Worm (Caenorhabditis elegans) whole organism, mixed stage, embryonic: ENCODE data around the gene col-131.

Experiments used
- M03D4.4 ChIP-seq: sonication (generic microtip); optimal IDR thresholded peaks from 2 replicates; lab custom pipeline; 2017; ENCODE audit warnings: mild to moderate bottlenecking, missing genetic modification characterization, missing compliant biosample characterization
- ces-1 ChIP-seq: fragments of 150-350 bp; optimal IDR thresholded peaks from 2 replicates; lab custom pipeline; 2014; ENCODE audit warnings: missing biosample characterization, missing genetic modification reagents, missing genetic modification characterization
- elt-1 ChIP-seq: sonication (generic microtip); optimal IDR thresholded peaks from 2 replicates; lab custom pipeline; 2017; ENCODE audit warnings: missing genetic modification characterization, mild to moderate bottlenecking, missing compliant biosample characterization, antibody characterized with exemption, moderate library complexity, borderline replicate concordance; ENCODE audit not compliant: insufficient read depth
- hlh-1 ChIP-seq: fragments of 150-350 bp; optimal IDR thresholded peaks from 2 replicates; lab custom pipeline; 2014; ENCODE audit warnings: missing biosample characterization, missing genetic modification reagents, missing genetic modification characterization
- lsy-2 ChIP-seq: fragments of 150-350 bp; optimal IDR thresholded peaks from 2 replicates; lab custom pipeline; 2014; ENCODE audit warnings: missing biosample characterization, missing genetic modification characterization
- mep-1 ChIP-seq: fragments of 150-350 bp; optimal IDR thresholded peaks from 2 replicates; lab custom pipeline; 2017; ENCODE audit warnings: missing biosample characterization, missing genetic modification reagents, missing genetic modification characterization, inconsistent platforms
- nhr-12 ChIP-seq: fragments of 150-350 bp; optimal IDR thresholded peaks from 2 replicates; lab custom pipeline; 2014; ENCODE audit warnings: missing biosample characterization, missing genetic modification characterization
- nhr-237 ChIP-seq: fragments of 150-350 bp; optimal IDR thresholded peaks from 2 replicates; lab custom pipeline; 2014; ENCODE audit warnings: missing biosample characterization, missing genetic modification characterization
- nhr-28 ChIP-seq: fragments of 150-350 bp; optimal IDR thresholded peaks from 2 replicates; lab custom pipeline; 2014; ENCODE audit warnings: missing biosample characterization, missing genetic modification characterization
- tbx-8 ChIP-seq: fragments of 200-800 bp; sonication (Bioruptor generic); optimal IDR thresholded peaks from 2 replicates; lab custom pipeline; 2018; ENCODE audit warnings: mild to moderate bottlenecking, missing genetic modification characterization, moderate library complexity, missing compliant biosample characterization
- unc-62 ChIP-seq: fragments of 150-350 bp; optimal IDR thresholded peaks from 2 replicates; lab custom pipeline; 2014; ENCODE audit warnings: missing biosample characterization, missing genetic modification reagents, missing genetic modification characterization
- zip-8 ChIP-seq: fragments of 150-350 bp; optimal IDR thresholded peaks from 2 replicates; lab custom pipeline; 2014; ENCODE audit warnings: missing biosample characterization, missing genetic modification characterization

DNA sequence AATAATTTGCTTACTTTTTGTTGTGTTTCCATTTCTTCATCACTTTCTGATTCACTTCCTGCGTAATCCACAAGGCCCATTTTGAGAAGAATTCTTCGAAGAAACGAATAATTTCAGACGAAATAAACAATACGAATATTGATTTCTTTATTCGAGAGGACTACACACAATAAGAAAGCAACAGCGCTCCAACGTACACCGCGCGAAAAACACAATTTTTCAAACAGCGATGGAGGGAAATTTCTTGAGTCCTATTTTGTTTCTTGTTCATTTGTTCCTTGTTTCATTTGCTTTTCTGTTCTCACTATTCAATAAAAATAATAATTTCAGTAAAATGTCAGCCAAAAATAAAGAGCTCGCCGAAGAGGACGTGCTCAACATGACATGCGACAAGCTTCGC lies 26.6 kb upstream of the col-131 start, which contains the start of the genes prcc-1 and C39E9.12:
- TF ChIP-seq unc-62 (peak; percentile 33), ces-1 (no peak), elt-1 (tag; lab: Kevin White, UChicago) (no peak), nhr-237 (peak; percentile 70), nhr-28 (tag; lab: Kevin White, UChicago) (no peak), lsy-2 (tag; lab: Kevin White, UChicago) (peak; percentile 71), zip-8 (tag; lab: Kevin White, UChicago) (no peak), M03D4.4 (no peak), tbx-8 (GFP tag; lab: Kevin White, UChicago) (no peak), nhr-12 (tag; lab: Kevin White, UChicago) (no peak), mep-1 (peak; percentile 68), hlh-1 (tag; lab: Kevin White, UChicago) (peak; percentile 61)
